Fruit fly (Drosophila melanogaster) whole organism, embryonic: ENCODE measurements around the gene Glut4EF.

Experiments
- ATbp ChIP-seq: fragments of 200-800 bp; sonication (Bioruptor generic); optimal IDR thresholded peaks from 2 replicates; lab custom pipeline; 2017; ENCODE audit warnings: missing biosample characterization, mild to moderate bottlenecking, missing genetic modification characterization, missing genetic modification reagents
- Asciz ChIP-seq: fragments of 200-800 bp; sonication (Bioruptor generic); optimal IDR thresholded peaks from 2 replicates; lab custom pipeline; 2017; ENCODE audit warnings: missing biosample characterization, mild to moderate bottlenecking, missing genetic modification characterization, missing genetic modification reagents
- CG1233 ChIP-seq: fragments of 200-800 bp; sonication (Bioruptor generic); optimal IDR thresholded peaks from 4 replicates; lab custom pipeline; 2018; ENCODE audit warnings: missing biosample characterization, mild to moderate bottlenecking, missing genetic modification characterization
- CG12769 ChIP-seq: fragments of 200-800 bp; sonication (Bioruptor generic); optimal IDR thresholded peaks from 2 replicates; lab custom pipeline; 2019; ENCODE audit warnings: missing biosample characterization, mild to moderate bottlenecking, missing genetic modification characterization, moderate library complexity
- CG15073 ChIP-seq: fragments of 200-800 bp; sonication (Bioruptor generic); optimal IDR thresholded peaks from 2 replicates; lab custom pipeline; 2016; ENCODE audit warnings: missing biosample characterization, missing genetic modification characterization
- CG18011 ChIP-seq: fragments of 200-800 bp; sonication (Bioruptor generic); optimal IDR thresholded peaks from 2 replicates; lab custom pipeline; 2017; ENCODE audit warnings: missing biosample characterization, missing genetic modification characterization, mild to moderate bottlenecking, moderate library complexity, missing genotype
- CG30020 ChIP-seq: fragments of 200-800 bp; optimal IDR thresholded peaks from 2 replicates; lab custom pipeline; 2019; ENCODE audit warnings: missing biosample characterization, mild to moderate bottlenecking, missing genetic modification characterization, moderate library complexity
- CG31224 ChIP-seq: fragments of 200-800 bp; sonication (Bioruptor generic); IDR thresholded peaks from 2 replicates; pipeline ENCODE4 v1.3.6; 2022; ENCODE audit warnings: missing biosample characterization, missing genetic modification characterization
- CG3281 ChIP-seq: fragments of 200-800 bp; sonication (Bioruptor generic); optimal IDR thresholded peaks from 3 replicates; lab custom pipeline; 2017; ENCODE audit warnings: missing biosample characterization, mild to moderate bottlenecking, missing genetic modification characterization
- CG3995 ChIP-seq: fragments of 200-800 bp; sonication (Bioruptor generic); optimal IDR thresholded peaks from 3 replicates; lab custom pipeline; 2016; ENCODE audit warnings: missing biosample characterization, missing genetic modification characterization
- CG4282 ChIP-seq: fragments of 200-800 bp; sonication (Bioruptor generic); optimal IDR thresholded peaks from 2 replicates; lab custom pipeline; 2016; ENCODE audit warnings: missing biosample characterization, missing genetic modification characterization
- CG7556 ChIP-seq: fragments of 200-800 bp; sonication (Bioruptor generic); optimal IDR thresholded peaks from 2 replicates; lab custom pipeline; 2017; ENCODE audit warnings: missing biosample characterization, mild to moderate bottlenecking, missing genetic modification characterization
- CG7745 ChIP-seq: fragments of 200-800 bp; sonication (Bioruptor generic); optimal IDR thresholded peaks from 2 replicates; lab custom pipeline; 2018; ENCODE audit warnings: missing biosample characterization, mild to moderate bottlenecking, missing genetic modification characterization, moderate library complexity
- CG8765 ChIP-seq: fragments of 200-800 bp; sonication (Bioruptor generic); IDR thresholded peaks from 2 replicates; pipeline ENCODE4 v1.3.6; 2022; ENCODE audit warnings: missing biosample characterization, missing genetic modification characterization
- CG9437 ChIP-seq: fragments of 200-800 bp; sonication (Bioruptor generic); optimal IDR thresholded peaks from 2 replicates; lab custom pipeline; 2018; ENCODE audit warnings: missing biosample characterization, mild to moderate bottlenecking, missing genetic modification characterization
- CrebB ChIP-seq: fragments of 200-800 bp; sonication (Bioruptor generic); optimal IDR thresholded peaks from 3 replicates; lab custom pipeline; 2018; ENCODE audit warnings: missing biosample characterization, mild to moderate bottlenecking, missing genetic modification characterization
- Dbx ChIP-seq: fragments of 200-800 bp; sonication (Bioruptor generic); IDR thresholded peaks from 3 replicates; pipeline ENCODE4 v1.3.6; 2022; ENCODE audit warnings: missing biosample characterization, missing genetic modification characterization
- Eip74EF ChIP-seq, 2 experiments: fragments of 200-800 bp in 1 of 2; fragments of >200 bp in 1 of 2; sonication (Bioruptor generic) in 1 of 2; optimal IDR thresholded peaks; 2 replicates each; lab custom pipeline; 2017 to 2019; ENCODE audit warnings: missing biosample characterization in 2 of 2, missing genetic modification characterization in 2 of 2, mild to moderate bottlenecking in 1 of 2, moderate library complexity in 1 of 2
- H15 ChIP-seq: fragments of 200-800 bp; sonication (Bioruptor generic); IDR thresholded peaks from 3 replicates; pipeline ENCODE4 v1.3.6; 2022; ENCODE audit warnings: missing biosample characterization, missing genetic modification characterization
- HLHmδ ChIP-seq: fragments of 200-800 bp; sonication (Bioruptor generic); optimal IDR thresholded peaks from 2 replicates; lab custom pipeline; 2018; ENCODE audit warnings: missing biosample characterization, mild to moderate bottlenecking, missing genetic modification characterization, moderate library complexity
- Hmr ChIP-seq: fragments of 200-800 bp; sonication (Bioruptor generic); optimal IDR thresholded peaks from 3 replicates; lab custom pipeline; 2017; ENCODE audit warnings: mild to moderate bottlenecking, missing biosample characterization, missing genetic modification reagents, missing genetic modification characterization
- Lhr ChIP-seq: fragments of 200-800 bp; sonication (Bioruptor generic); optimal IDR thresholded peaks from 3 replicates; lab custom pipeline; 2017; ENCODE audit warnings: mild to moderate bottlenecking, missing biosample characterization, missing genetic modification reagents, missing genetic modification characterization
- MESR4 ChIP-seq: fragments of 200-800 bp; sonication (Bioruptor generic); optimal IDR thresholded peaks from 2 replicates; lab custom pipeline; 2018; ENCODE audit warnings: missing biosample characterization, mild to moderate bottlenecking, missing genetic modification characterization, moderate library complexity
- Mrtf ChIP-seq: fragments of 200-800 bp; sonication (Bioruptor generic); IDR thresholded peaks from 3 replicates; pipeline ENCODE4 v1.3.6; 2022; ENCODE audit warnings: missing biosample characterization, missing genetic modification characterization
- Oaz ChIP-seq: fragments of 200-800 bp; sonication (Bioruptor generic); IDR thresholded peaks from 2 replicates; pipeline ENCODE4 v1.3.6; 2022; ENCODE audit warnings: missing biosample characterization, missing genetic modification characterization
- Optix ChIP-seq: fragments of 200-800 bp; sonication (Bioruptor generic); IDR thresholded peaks from 3 replicates; pipeline ENCODE4 v1.3.6; 2022; ENCODE audit warnings: missing biosample characterization, missing genetic modification characterization
- Sin3A ChIP-seq: fragments of >200 bp; optimal IDR thresholded peaks from 2 replicates; lab custom pipeline; 2018
- Stat92E ChIP-seq, 3 experiments: fragments of >200 bp in 2 of 3; fragments of 200-800 bp in 1 of 3; sonication (Bioruptor generic) in 1 of 3; optimal IDR thresholded peaks; 2 replicates each; lab custom pipeline; 2017 to 2019; ENCODE audit warnings: missing biosample characterization in 3 of 3, missing genetic modification characterization in 3 of 3, mild to moderate bottlenecking in 1 of 3, moderate library complexity in 1 of 3
- Vsx1 ChIP-seq: fragments of 200-800 bp; sonication (Bioruptor generic); optimal IDR thresholded peaks from 2 replicates; lab custom pipeline; 2017; ENCODE audit warnings: missing biosample characterization, mild to moderate bottlenecking, missing genetic modification characterization, missing genetic modification reagents
- ab ChIP-seq: fragments of 200-800 bp; sonication (Bioruptor generic); optimal IDR thresholded peaks from 2 replicates; lab custom pipeline; 2016; ENCODE audit warnings: missing biosample characterization, missing genetic modification characterization
- amos ChIP-seq: fragments of 200-800 bp; sonication (Bioruptor generic); IDR thresholded peaks from 2 replicates; pipeline ENCODE4 v1.3.6; 2022; ENCODE audit warnings: missing biosample characterization, missing genetic modification characterization; ENCODE audit not compliant: partially characterized antibody
- ap ChIP-seq: fragments of 200-800 bp; sonication (Bioruptor generic); IDR thresholded peaks from 2 replicates; pipeline ENCODE4 v1.3.6; 2022; ENCODE audit warnings: missing biosample characterization, missing genetic modification characterization
- bsh ChIP-seq, 2 experiments: fragments of 200-800 bp; sonication (Bioruptor generic); optimal IDR thresholded peaks; 2 replicates each; lab custom pipeline; 2017 to 2018; ENCODE audit warnings: mild to moderate bottlenecking in 2 of 2, missing biosample characterization in 2 of 2, missing genetic modification characterization in 2 of 2, moderate library complexity in 1 of 2
- chm ChIP-seq: fragments of 200-800 bp; sonication (Bioruptor generic); IDR thresholded peaks from 2 replicates; pipeline ENCODE4 v1.3.6; 2022; ENCODE audit warnings: missing biosample characterization, missing genetic modification characterization
- chn ChIP-seq: fragments of 200-800 bp; sonication (Bioruptor generic); optimal IDR thresholded peaks from 2 replicates; lab custom pipeline; 2016; ENCODE audit warnings: missing biosample characterization, missing genetic modification characterization
- croc ChIP-seq: fragments of 200-800 bp; sonication (Bioruptor generic); conservative IDR thresholded peaks from 3 replicates; pipeline ENCODE4 v1.3.6; 2022; ENCODE audit warnings: missing biosample characterization, missing genetic modification characterization
- dpn ChIP-seq, 2 experiments: fragments of 200-800 bp; sonication (Bioruptor generic); optimal IDR thresholded peaks; 3 replicates each; lab custom pipeline; 2016; ENCODE audit warnings: missing biosample characterization in 2 of 2, missing genetic modification characterization in 2 of 2
- kni ChIP-seq: fragments of 200-800 bp; sonication (Bioruptor generic); optimal IDR thresholded peaks from 3 replicates; lab custom pipeline; 2017; ENCODE audit warnings: mild to moderate bottlenecking, missing biosample characterization, missing genetic modification reagents, missing genetic modification characterization
- org-1 ChIP-seq: fragments of 200-800 bp; sonication (Bioruptor generic); optimal IDR thresholded peaks from 2 replicates; lab custom pipeline; 2017; ENCODE audit warnings: missing biosample characterization, missing genetic modification characterization
- pan ChIP-seq, 4 experiments: fragments of >200 bp in 3 of 4; fragments of 200-800 bp in 1 of 4; sonication (Bioruptor generic) in 1 of 4; optimal IDR thresholded peaks in 3 of 4; IDR thresholded peaks in 1 of 4; 2 replicates each; pipeline versions ENCODE4 v1.3.6 to Lab custom; 2017 to 2022; ENCODE audit warnings: missing biosample characterization in 2 of 4, missing genetic modification characterization in 2 of 4, mixed read lengths in 1 of 4
- pzg ChIP-seq: fragments of 200-800 bp; sonication (Bioruptor generic); optimal IDR thresholded peaks from 3 replicates; lab custom pipeline; 2018; ENCODE audit warnings: missing biosample characterization, mild to moderate bottlenecking, missing genetic modification characterization, moderate library complexity
- sima ChIP-seq: fragments of 200-800 bp; sonication (Bioruptor generic); optimal IDR thresholded peaks from 2 replicates; lab custom pipeline; 2016; ENCODE audit warnings: missing biosample characterization, missing genetic modification characterization
- stc ChIP-seq: fragments of 200-800 bp; sonication (Bioruptor generic); IDR thresholded peaks from 2 replicates; pipeline ENCODE4 v1.3.6; 2022; ENCODE audit warnings: missing biosample characterization, missing genetic modification characterization

The Glut4EF gene

dm6 chr3R:9985585-9986393, 111.3 kb downstream of the Glut4EF start, which contains the start of gene Art4 (continued):
- TF ChIP-seq CG30020 (tag; lab: Kevin White, UChicago) = peak; percentile 43
- no peak for TF ChIP-seq bsh (GFP tag; optimal IDR thresholded peaks at IDR 0.05; lab: Kevin White, UChicago)

- TF ChIP-seq H15 (GFP tag; lab: Robert Waterston, UW) (no peak), HLHmδ (GFP tag; lab: Kevin White, UChicago) (no peak), CG3995 (GFP tag; lab: Kevin White, UChicago) (no peak), stc (GFP tag; lab: Robert Waterston, UW) (no peak), kni (GFP tag; lab: Kevin White, UChicago) (no peak), CG1233 (GFP tag; lab: Kevin White, UChicago) (no peak), pan (optimal IDR thresholded peaks at IDR 0.05; lab: Kevin White, UChicago) (no peak), pan (GFP tag; optimal IDR thresholded peaks at IDR 0.05 in 1 of 2, IDR thresholded peaks at IDR 0.05 in 1 of 2) (no peak), Vsx1 (no peak), Optix (no peak), ab (no peak), chn (GFP tag; lab: Kevin White, UChicago) (no peak), Mrtf (GFP tag; lab: Robert Waterston, UW) (no peak), org-1 (GFP tag; lab: Kevin White, UChicago) (no peak)
Observed at dm6 chr3R:9996689-9997213, 122.3 kb downstream of the Glut4EF start, which contains the start of the genes Gr85a and Spn85F. Gene Gr85a (minus strand): TSS chr3R:9996789. Gene Spn85F (plus strand): TSS chr3R:9997163.

- no peak for TF ChIP-seq sima (GFP tag; lab: Kevin White, UChicago)
- TF ChIP-seq dpn (GFP tag; optimal IDR thresholded peaks at IDR 0.05; lab: Kevin White, UChicago) = no peak
- TF ChIP-seq CG18011 (GFP tag; lab: Kevin White, UChicago) = no peak
- TF ChIP-seq CG15073 (GFP tag; lab: Kevin White, UChicago) = no peak
- no peak for TF ChIP-seq CG31224
- no peak for TF ChIP-seq Dbx
- peak; percentile 31 for TF ChIP-seq Sin3A (lab: Kevin White, UChicago)
- 0 out of 2 replicates have a peak, but pooled peaks have one; percentile 10 for TF ChIP-seq chm
- TF ChIP-seq CG3995 (GFP tag; lab: Kevin White, UChicago) = no peak
- TF ChIP-seq CG12769 (tag; lab: Kevin White, UChicago) = no peak
- TF ChIP-seq CG8765 (GFP tag; lab: Robert Waterston, UW) = no peak
- no peak for TF ChIP-seq croc (GFP tag; lab: Robert Waterston, UW)
- TF ChIP-seq pzg (GFP tag; lab: Kevin White, UChicago) = peak; percentile 92
- peak; percentile 21 for TF ChIP-seq MESR4 (GFP tag; lab: Kevin White, UChicago)
- TF ChIP-seq ap (GFP tag; lab: Robert Waterston, UW) = no peak
- no peak for TF ChIP-seq CrebB (tag; lab: Kevin White, UChicago)
- TF ChIP-seq CG9437 (GFP tag; lab: Kevin White, UChicago) = no peak
- peak; percentile 66 for TF ChIP-seq Lhr (GFP tag; lab: Kevin White, UChicago)
- TF ChIP-seq Stat92E (GFP tag; optimal IDR thresholded peaks at IDR 0.05; lab: Kevin White, UChicago) = no peak
- no peak for TF ChIP-seq stc (GFP tag; lab: Robert Waterston, UW)
- TF ChIP-seq CG7745 (tag; lab: Kevin White, UChicago) = no peak
- no peak for TF ChIP-seq Oaz (GFP tag; lab: Robert Waterston, UW)
- no peak for TF ChIP-seq CG3281
- TF ChIP-seq amos (GFP tag; lab: Robert Waterston, UW) = peak; percentile 49; the same call in 1 of the 2 replicates
- TF ChIP-seq Hmr = no peak
- TF ChIP-seq CG4282 (GFP tag; lab: Kevin White, UChicago) = no peak
- no peak for TF ChIP-seq ATbp (GFP tag; lab: Kevin White, UChicago)
- no peak for TF ChIP-seq Eip74EF (GFP tag; optimal IDR thresholded peaks at IDR 0.05; lab: Kevin White, UChicago)
- no peak for TF ChIP-seq CG7556
- no peak for TF ChIP-seq Asciz (GFP tag; lab: Kevin White, UChicago)
Observed at dm6 chr3R:10001174-10001789, 126.8 kb downstream of the Glut4EF start, which contains the start of gene CG5359. Gene CG5359 (minus strand): TSS chr3R:10001276.
